Worm (Caenorhabditis elegans): ENCODE results near the gene srw-43.

The srw-43 gene

DNA sequence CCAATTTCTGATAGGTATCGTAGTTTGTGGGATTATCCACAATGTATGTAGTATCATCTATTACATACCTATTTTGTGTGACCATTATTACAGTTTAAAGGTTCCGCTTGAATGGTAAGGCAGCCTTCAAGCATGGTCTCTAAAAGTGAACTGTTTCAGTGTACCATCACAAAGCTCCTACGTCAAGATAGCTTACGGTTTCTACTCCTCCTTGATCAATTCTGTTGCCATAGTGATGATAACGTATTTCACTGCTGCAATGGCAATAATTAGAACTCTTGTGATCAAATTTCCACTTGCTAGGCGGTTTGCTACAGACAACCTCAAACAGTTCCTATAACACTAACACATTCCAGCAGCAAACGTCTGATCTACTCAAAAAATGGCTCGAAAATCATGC, 2.5 kb upstream of the srw-43 start:
- TF ChIP-seq ham-2 (GFP tag; optimal IDR thresholded peaks at IDR 0.05) (no peak), ztf-11 (tag; optimal IDR thresholded peaks at IDR 0.05) (no peak), sem-2 (GFP tag; optimal IDR thresholded peaks at IDR 0.05) (no peak), ceh-83 (GFP tag; optimal IDR thresholded peaks at IDR 0.05) (no peak), elt-1 (tag; optimal IDR thresholded peaks at IDR 0.05; ENCODE audit: borderline replicate concordance, insufficient read depth) (no peak), blmp-1 (tag; optimal IDR thresholded peaks at IDR 0.05) (no peak), lin-13 (tag; optimal IDR thresholded peaks at IDR 0.05) (no peak), nhr-12 (tag; optimal IDR thresholded peaks at IDR 0.05) (no peak), pha-4 (tag; optimal IDR thresholded peaks at IDR 0.05) (no peak), lsy-2 (tag; optimal IDR thresholded peaks at IDR 0.05) (no peak), sptf-1 (tag; optimal IDR thresholded peaks at IDR 0.05) (no peak), mls-2 (tag; optimal IDR thresholded peaks at IDR 0.05) (no peak), lin-32 (GFP tag; optimal IDR thresholded peaks at IDR 0.05) (no peak), ceh-39 (tag; optimal IDR thresholded peaks at IDR 0.05) (no peak), elt-3 (tag; optimal IDR thresholded peaks at IDR 0.05) (no peak), unc-120 (tag; optimal IDR thresholded peaks at IDR 0.05; ENCODE audit: poor library complexity, severe bottlenecking) (no peak), nhr-2 (tag; optimal IDR thresholded peaks at IDR 0.05) (no peak), hlh-1 (tag; optimal IDR thresholded peaks at IDR 0.05) (no peak)

- TF ChIP-seq elt-1 (tag; optimal IDR thresholded peaks at IDR 0.05; ENCODE audit: borderline replicate concordance, insufficient read depth) (no peak), nhr-2 (tag; optimal IDR thresholded peaks at IDR 0.05) (no peak), zip-8 (tag; optimal IDR thresholded peaks at IDR 0.05) (no peak), ceh-83 (GFP tag; optimal IDR thresholded peaks at IDR 0.05) (no peak), unc-39 (tag; optimal IDR thresholded peaks at IDR 0.05) (no peak), elt-3 (tag; optimal IDR thresholded peaks at IDR 0.05) (no peak), sptf-1 (tag; optimal IDR thresholded peaks at IDR 0.05) (no peak), M03D4.4 (tag; optimal IDR thresholded peaks at IDR 0.05) (no peak), unc-120 (tag; optimal IDR thresholded peaks at IDR 0.05; ENCODE audit: poor library complexity, severe bottlenecking) (no peak), lin-13 (tag; optimal IDR thresholded peaks at IDR 0.05) (no peak), ham-2 (GFP tag; optimal IDR thresholded peaks at IDR 0.05) (no peak), mab-5 (tag; optimal IDR thresholded peaks at IDR 0.05) (no peak), nhr-237 (tag; optimal IDR thresholded peaks at IDR 0.05) (no peak), pha-4 (tag; optimal IDR thresholded peaks at IDR 0.05) (no peak), flh-1 (GFP tag; optimal IDR thresholded peaks at IDR 0.05) (no peak), nhr-28 (tag; optimal IDR thresholded peaks at IDR 0.05) (no peak), tbx-8 (GFP tag; optimal IDR thresholded peaks at IDR 0.05) (no peak), blmp-1 (tag; optimal IDR thresholded peaks at IDR 0.05) (no peak), bed-3 (GFP tag; optimal IDR thresholded peaks at IDR 0.05) (no peak)
These were observed 1.4 kb downstream of the srw-43 start, which contains the start of gene srz-102 for ce11 chrV:16687227-16687626. TSS of gene srz-102 (plus strand) at chrV:16687527.

DNA sequence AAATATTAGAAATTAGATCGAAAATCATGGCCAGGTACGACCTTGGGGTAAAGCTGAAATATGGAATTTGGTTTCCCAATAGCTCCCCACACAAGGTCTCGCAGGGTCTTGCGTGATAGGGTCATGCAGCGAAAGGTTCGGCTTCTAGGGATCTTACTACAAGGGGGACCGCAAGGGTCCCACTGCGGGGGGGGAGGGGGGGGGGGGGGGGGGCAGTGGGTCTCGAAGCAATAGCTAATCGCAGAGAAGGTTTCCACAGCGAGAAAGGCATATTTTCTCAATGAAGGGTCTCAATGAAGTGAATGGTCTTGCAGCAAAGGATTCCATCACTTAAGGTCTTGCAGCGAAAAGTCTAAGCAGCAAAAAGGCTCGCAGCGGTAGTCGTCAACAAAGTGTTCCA, 7.2 kb downstream of the srw-43 start:
- TF ChIP-seq hlh-1 (tag; optimal IDR thresholded peaks at IDR 0.05) (no peak), ceh-39 (tag; optimal IDR thresholded peaks at IDR 0.05) (no peak), nhr-237 (tag; optimal IDR thresholded peaks at IDR 0.05) (no peak), drap-1 (GFP tag; optimal IDR thresholded peaks at IDR 0.05) (no peak), elt-3 (tag; optimal IDR thresholded peaks at IDR 0.05) (no peak), mep-1 (tag; optimal IDR thresholded peaks at IDR 0.05) (no peak), ztf-11 (tag; optimal IDR thresholded peaks at IDR 0.05) (no peak), ceh-43 (GFP tag; optimal IDR thresholded peaks at IDR 0.05) (no peak), nhr-12 (tag; optimal IDR thresholded peaks at IDR 0.05) (no peak), nhr-28 (tag; optimal IDR thresholded peaks at IDR 0.05) (no peak), mab-5 (tag; optimal IDR thresholded peaks at IDR 0.05) (no peak), elt-1 (tag; optimal IDR thresholded peaks at IDR 0.05; ENCODE audit: borderline replicate concordance, insufficient read depth) (no peak), unc-120 (tag; optimal IDR thresholded peaks at IDR 0.05; ENCODE audit: poor library complexity, severe bottlenecking) (no peak)

ce11 chrV:16693732-16694131, 7.9 kb downstream of the srw-43 start, which contains the start of gene srw-42:
TSS of gene srw-42 (minus strand) at chrV:16693832.
- TF ChIP-seq sptf-1 (tag; optimal IDR thresholded peaks at IDR 0.05): no peak
- TF ChIP-seq hlh-1 (tag; optimal IDR thresholded peaks at IDR 0.05): no peak
- no peak for TF ChIP-seq elt-3 (tag; optimal IDR thresholded peaks at IDR 0.05)

ce11 chrV:16694538-16694937, 8.7 kb downstream of the srw-43 start, which contains the start of gene srz-101:
TSS of gene srz-101 (plus strand) at chrV:16694838.
- TF ChIP-seq mls-2 (tag; optimal IDR thresholded peaks at IDR 0.05) (no peak), flh-1 (GFP tag; optimal IDR thresholded peaks at IDR 0.05) (no peak), cnd-1 (tag; optimal IDR thresholded peaks at IDR 0.05) (no peak), nhr-28 (tag; optimal IDR thresholded peaks at IDR 0.05) (no peak), lin-13 (tag; optimal IDR thresholded peaks at IDR 0.05) (no peak), sptf-1 (tag; optimal IDR thresholded peaks at IDR 0.05) (no peak), zip-8 (tag; optimal IDR thresholded peaks at IDR 0.05) (no peak), nhr-76 (tag; optimal IDR thresholded peaks at IDR 0.05) (no peak), ceh-83 (GFP tag; optimal IDR thresholded peaks at IDR 0.05) (no peak), pha-4 (tag; optimal IDR thresholded peaks at IDR 0.05) (no peak), hlh-1 (tag; optimal IDR thresholded peaks at IDR 0.05) (no peak), tbx-8 (GFP tag; optimal IDR thresholded peaks at IDR 0.05) (no peak), nhr-237 (tag; optimal IDR thresholded peaks at IDR 0.05) (no peak), bed-3 (GFP tag; optimal IDR thresholded peaks at IDR 0.05) (no peak), unc-39 (tag; optimal IDR thresholded peaks at IDR 0.05) (no peak), M03D4.4 (tag; optimal IDR thresholded peaks at IDR 0.05) (no peak), mep-1 (tag; optimal IDR thresholded peaks at IDR 0.05) (no peak), elt-3 (tag; optimal IDR thresholded peaks at IDR 0.05) (no peak), ceh-39 (tag; optimal IDR thresholded peaks at IDR 0.05) (no peak)

Data from whole organism, mixed stage, embryonic.